Fruit fly (Drosophila melanogaster) whole organism, embryonic: ENCODE data around the gene CG14327.

Source experiments
- Ada2b ChIP-seq: fragments of 200-800 bp; sonication (Bioruptor generic); IDR thresholded peaks from 2 replicates; pipeline ENCODE4 v1.3.6; 2022; ENCODE audit warnings: missing biosample characterization, missing genetic modification characterization
- Bdp1 ChIP-seq: fragments of 200-800 bp; sonication (Bioruptor generic); optimal IDR thresholded peaks from 3 replicates; lab custom pipeline; 2016; ENCODE audit warnings: missing biosample characterization, missing genetic modification characterization
- CG10654 ChIP-seq: fragments of 200-800 bp; sonication (Bioruptor generic); optimal IDR thresholded peaks from 2 replicates; lab custom pipeline; 2016; ENCODE audit warnings: missing biosample characterization, missing genetic modification characterization
- CG11695 ChIP-seq: fragments of 200-800 bp; sonication (Bioruptor generic); IDR thresholded peaks from 3 replicates; pipeline ENCODE4 v1.3.6; 2022; ENCODE audit warnings: missing biosample characterization, missing genetic modification characterization
- CG12236 ChIP-seq: fragments of 200-800 bp; sonication (Bioruptor generic); optimal IDR thresholded peaks from 2 replicates; lab custom pipeline; 2016; ENCODE audit warnings: missing biosample characterization, missing genetic modification characterization
- CG1233 ChIP-seq: fragments of 200-800 bp; sonication (Bioruptor generic); optimal IDR thresholded peaks from 4 replicates; lab custom pipeline; 2018; ENCODE audit warnings: missing biosample characterization, mild to moderate bottlenecking, missing genetic modification characterization
- CG14667 ChIP-seq: fragments of 200-800 bp; sonication (Bioruptor generic); IDR thresholded peaks from 2 replicates; pipeline ENCODE4 v1.3.6; 2022; ENCODE audit warnings: missing biosample characterization, missing genetic modification characterization
- CG1529 ChIP-seq: fragments of 200-800 bp; sonication (Bioruptor generic); optimal IDR thresholded peaks from 3 replicates; lab custom pipeline; 2018; ENCODE audit warnings: missing biosample characterization, missing genetic modification characterization
- CG17359 ChIP-seq: fragments of 200-800 bp; sonication (Bioruptor generic); optimal IDR thresholded peaks from 3 replicates; lab custom pipeline; 2018; ENCODE audit warnings: missing biosample characterization, mild to moderate bottlenecking, missing genetic modification characterization, moderate library complexity
- CG17568 ChIP-seq: fragments of 200-800 bp; sonication (Bioruptor generic); optimal IDR thresholded peaks from 2 replicates; lab custom pipeline; 2018; ENCODE audit warnings: missing biosample characterization, mild to moderate bottlenecking, missing genetic modification characterization, moderate library complexity
- CG17829 ChIP-seq: fragments of 200-800 bp; optimal IDR thresholded peaks from 2 replicates; lab custom pipeline; 2019; ENCODE audit warnings: missing biosample characterization, mild to moderate bottlenecking, missing genetic modification characterization, moderate library complexity
- CG18262 ChIP-seq: fragments of 200-800 bp; optimal IDR thresholded peaks from 3 replicates; lab custom pipeline; 2019; ENCODE audit warnings: missing biosample characterization, mild to moderate bottlenecking, missing genetic modification characterization, moderate library complexity
- CG18599 ChIP-seq: fragments of 200-800 bp; sonication (Bioruptor generic); optimal IDR thresholded peaks from 3 replicates; lab custom pipeline; 2017; ENCODE audit warnings: missing biosample characterization, missing genetic modification characterization, mild to moderate bottlenecking, moderate library complexity, missing genetic modification reagents
- CG2202 ChIP-seq: fragments of 200-800 bp; sonication (Bioruptor generic); optimal IDR thresholded peaks from 2 replicates; lab custom pipeline; 2018; ENCODE audit warnings: missing biosample characterization, mild to moderate bottlenecking, missing genetic modification characterization
- CG31365 ChIP-seq: fragments of 200-800 bp; sonication (Bioruptor generic); optimal IDR thresholded peaks from 2 replicates; lab custom pipeline; 2018; ENCODE audit warnings: missing biosample characterization, mild to moderate bottlenecking, missing genetic modification characterization
- CG6175 ChIP-seq: fragments of 200-800 bp; sonication (Bioruptor generic); IDR thresholded peaks from 3 replicates; pipeline ENCODE4 v1.3.6; 2022; ENCODE audit warnings: missing biosample characterization, missing genetic modification characterization
- CG6254 ChIP-seq: fragments of 200-800 bp; sonication (Bioruptor generic); optimal IDR thresholded peaks from 3 replicates; lab custom pipeline; 2017; ENCODE audit warnings: mild to moderate bottlenecking, missing biosample characterization, missing genetic modification reagents, missing genetic modification characterization
- CG8290 ChIP-seq, 3 experiments: fragments of 200-800 bp; sonication (Bioruptor generic); optimal IDR thresholded peaks; 2 replicates each; lab custom pipeline; 2016 to 2019; ENCODE audit warnings: missing biosample characterization in 3 of 3, missing genetic modification characterization in 3 of 3, mild to moderate bottlenecking in 2 of 3, moderate library complexity in 1 of 3
- CG9797 ChIP-seq: fragments of 200-800 bp; sonication (Bioruptor generic); optimal IDR thresholded peaks from 3 replicates; lab custom pipeline; 2018; ENCODE audit warnings: missing biosample characterization, mild to moderate bottlenecking, missing genetic modification characterization
- Dbx ChIP-seq: fragments of 200-800 bp; sonication (Bioruptor generic); IDR thresholded peaks from 3 replicates; pipeline ENCODE4 v1.3.6; 2022; ENCODE audit warnings: missing biosample characterization, missing genetic modification characterization
- Dip2 ChIP-seq: fragments of 200-800 bp; sonication (Bioruptor generic); IDR thresholded peaks from 2 replicates; pipeline ENCODE4 v1.3.6; 2022; ENCODE audit warnings: missing biosample characterization, missing genetic modification characterization
- ERR ChIP-seq: fragments of 200-800 bp; sonication (Bioruptor generic); optimal IDR thresholded peaks from 2 replicates; lab custom pipeline; 2016; ENCODE audit warnings: missing biosample characterization, missing genetic modification characterization
- HHEX ChIP-seq: fragments of 200-800 bp; sonication (Bioruptor generic); optimal IDR thresholded peaks from 3 replicates; lab custom pipeline; 2017; ENCODE audit warnings: missing biosample characterization, mild to moderate bottlenecking, missing genetic modification characterization, missing genetic modification reagents
- Hr3 ChIP-seq: fragments of 200-800 bp; sonication (Bioruptor generic); optimal IDR thresholded peaks from 3 replicates; lab custom pipeline; 2016; ENCODE audit warnings: missing biosample characterization, missing genetic modification characterization
- Lpt ChIP-seq: fragments of >200 bp; optimal IDR thresholded peaks from 2 replicates; lab custom pipeline; 2018; ENCODE audit warnings: missing biosample characterization, missing genetic modification characterization
- Mrtf ChIP-seq: fragments of 200-800 bp; sonication (Bioruptor generic); IDR thresholded peaks from 3 replicates; pipeline ENCODE4 v1.3.6; 2022; ENCODE audit warnings: missing biosample characterization, missing genetic modification characterization
- NfI ChIP-seq: fragments of 200-800 bp; sonication (Bioruptor generic); optimal IDR thresholded peaks from 3 replicates; lab custom pipeline; 2018; ENCODE audit warnings: missing biosample characterization, mild to moderate bottlenecking, missing genetic modification characterization, moderate library complexity
- Scr ChIP-seq: fragments of 200-800 bp; sonication (Bioruptor generic); IDR thresholded peaks from 2 replicates; pipeline ENCODE4 v1.3.6; 2022; ENCODE audit warnings: missing biosample characterization, missing genetic modification characterization; ENCODE audit not compliant: partially characterized antibody
- Sox100B ChIP-seq: fragments of 200-800 bp; sonication (Bioruptor generic); optimal IDR thresholded peaks from 3 replicates; lab custom pipeline; 2018; ENCODE audit warnings: missing biosample characterization, mild to moderate bottlenecking, missing genetic modification characterization
- Spps ChIP-seq: fragments of 200-800 bp; sonication (Bioruptor generic); optimal IDR thresholded peaks from 2 replicates; lab custom pipeline; 2018; ENCODE audit warnings: missing biosample characterization, mild to moderate bottlenecking, missing genetic modification characterization
- TFAM ChIP-seq: fragments of 200-800 bp; sonication (Bioruptor generic); optimal IDR thresholded peaks from 2 replicates; lab custom pipeline; 2017; ENCODE audit warnings: missing biosample characterization, missing genetic modification characterization, inconsistent platforms
- ato ChIP-seq: fragments of 200-800 bp; sonication (Bioruptor generic); IDR thresholded peaks from 2 replicates; pipeline ENCODE4 v1.3.6; 2022; ENCODE audit warnings: missing biosample characterization, missing genetic modification characterization; ENCODE audit not compliant: partially characterized antibody
- br ChIP-seq: fragments of >200 bp; optimal IDR thresholded peaks from 2 replicates; lab custom pipeline; 2017
- chinmo ChIP-seq: fragments of 200-800 bp; sonication (Bioruptor generic); IDR thresholded peaks from 4 replicates; pipeline ENCODE4 v1.3.6; 2022; ENCODE audit warnings: missing biosample characterization, missing genetic modification characterization; ENCODE audit not compliant: partially characterized antibody
- chn ChIP-seq: fragments of 200-800 bp; sonication (Bioruptor generic); optimal IDR thresholded peaks from 2 replicates; lab custom pipeline; 2016; ENCODE audit warnings: missing biosample characterization, missing genetic modification characterization
- disco-r ChIP-seq: fragments of 200-800 bp; sonication (Bioruptor generic); optimal IDR thresholded peaks from 2 replicates; lab custom pipeline; 2016; ENCODE audit warnings: missing biosample characterization, missing genetic modification characterization
- exex ChIP-seq: fragments of 200-800 bp; sonication (Bioruptor generic); optimal IDR thresholded peaks from 4 replicates; lab custom pipeline; 2018; ENCODE audit warnings: missing biosample characterization, mild to moderate bottlenecking, missing genetic modification characterization, moderate library complexity
- ftz-f1 ChIP-seq: fragments of 200-800 bp; sonication (Bioruptor generic); optimal IDR thresholded peaks from 2 replicates; lab custom pipeline; 2016; ENCODE audit warnings: missing biosample characterization, missing genetic modification characterization
- gcm ChIP-seq: fragments of 200-800 bp; sonication (Bioruptor generic); optimal IDR thresholded peaks from 2 replicates; lab custom pipeline; 2019; ENCODE audit warnings: missing biosample characterization, mild to moderate bottlenecking, missing genetic modification characterization, moderate library complexity
- gro ChIP-seq: fragments of 200-800 bp; sonication (Bioruptor generic); optimal IDR thresholded peaks from 2 replicates; lab custom pipeline; 2016; ENCODE audit warnings: missing biosample characterization, missing genetic modification characterization
- ind ChIP-seq: fragments of 200-800 bp; sonication (Bioruptor generic); optimal IDR thresholded peaks from 3 replicates; lab custom pipeline; 2016; ENCODE audit warnings: missing biosample characterization, missing genetic modification characterization
- jigr1 ChIP-seq: fragments of 200-800 bp; sonication (Bioruptor generic); IDR thresholded peaks from 3 replicates; pipeline ENCODE4 v1.3.6; 2022; ENCODE audit warnings: missing biosample characterization, missing genetic modification characterization
- knrl ChIP-seq: fragments of 200-800 bp; sonication (Bioruptor generic); IDR thresholded peaks from 3 replicates; pipeline ENCODE4 v1.3.6; 2022; ENCODE audit warnings: missing biosample characterization, missing genetic modification characterization; ENCODE audit not compliant: partially characterized antibody
- lab ChIP-seq: fragments of 200-800 bp; sonication (Bioruptor generic); optimal IDR thresholded peaks from 3 replicates; lab custom pipeline; 2017; ENCODE audit warnings: missing biosample characterization, missing genetic modification characterization, mild to moderate bottlenecking, moderate library complexity, missing genetic modification reagents
- tin ChIP-seq: fragments of 200-800 bp; sonication (Bioruptor generic); optimal IDR thresholded peaks from 3 replicates; lab custom pipeline; 2016; ENCODE audit warnings: missing biosample characterization, missing genetic modification characterization
- tll ChIP-seq, 2 experiments: fragments of 200-800 bp in 1 of 2; fragments of >200 bp in 1 of 2; sonication (Bioruptor generic) in 1 of 2; optimal IDR thresholded peaks; 2 replicates each; lab custom pipeline; 2017 to 2019; ENCODE audit warnings: missing biosample characterization in 2 of 2, missing genetic modification characterization in 2 of 2, mild to moderate bottlenecking in 1 of 2, moderate library complexity in 1 of 2
- ttk ChIP-seq: fragments of 200-800 bp; sonication (Bioruptor generic); IDR thresholded peaks from 2 replicates; pipeline ENCODE4 v2.1.2; 2022; ENCODE audit warnings: missing biosample characterization, missing genetic modification characterization
- vfl ChIP-seq: fragments of 200-800 bp; sonication (Bioruptor generic); optimal IDR thresholded peaks from 2 replicates; lab custom pipeline; 2016; ENCODE audit warnings: missing biosample characterization, missing genetic modification characterization

CG14327 gene

DNA sequence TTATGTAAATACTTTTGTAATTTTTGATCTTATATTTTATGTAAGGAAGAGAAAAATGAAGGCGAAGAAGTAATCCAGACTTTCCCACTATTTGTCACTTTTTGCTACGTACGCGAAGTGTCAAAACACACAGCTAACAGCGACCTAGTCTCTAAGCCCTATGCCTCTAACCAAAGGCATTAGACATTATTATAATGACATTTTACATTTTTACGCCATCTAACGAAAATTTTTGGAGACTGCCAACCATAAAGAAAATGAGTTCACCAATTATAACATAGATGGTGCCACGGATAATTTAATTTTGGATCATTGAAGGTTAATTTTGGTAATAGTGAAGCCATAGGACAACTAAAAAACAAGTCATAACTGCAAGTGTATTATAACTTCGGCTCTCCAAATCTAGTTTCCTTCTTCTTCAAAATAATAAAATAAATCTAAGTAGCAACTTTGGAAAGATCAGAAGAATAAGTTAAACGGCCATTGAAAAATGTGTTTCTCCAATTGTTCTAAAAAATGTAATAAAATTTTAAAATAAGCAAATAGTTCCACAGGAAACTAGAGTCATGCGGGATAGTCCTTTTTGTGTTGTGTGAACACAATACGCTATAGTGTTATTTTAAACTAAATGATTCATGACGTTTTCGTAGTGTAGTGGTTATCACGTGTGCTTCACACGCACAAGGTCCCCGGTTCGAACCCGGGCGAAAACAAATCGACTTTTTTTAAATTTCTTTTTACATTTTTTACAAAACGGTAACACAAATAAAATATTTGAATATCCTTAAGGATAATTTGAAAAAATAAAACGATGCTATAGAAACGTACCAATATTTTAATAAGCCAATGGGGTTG is 3.8 kb downstream of the CG14327 start:
- peak; percentile 13 for TF ChIP-seq NfI
- TF ChIP-seq chinmo, result peak; percentile 58; the same call in 1 of the 4 replicates
- no peak for TF ChIP-seq HHEX (GFP tag; lab: Kevin White, UChicago)
- no peak for TF ChIP-seq br
- TF ChIP-seq CG6175 (GFP tag; lab: Robert Waterston, UW), result no peak
- no peak for TF ChIP-seq Scr (GFP tag; lab: Robert Waterston, UW)
- no peak for TF ChIP-seq CG14667 (GFP tag; lab: Robert Waterston, UW)
- peak; percentile 22 for TF ChIP-seq ind
- TF ChIP-seq Dip2, result peak; percentile 96
- peak; percentile 3 for TF ChIP-seq gcm (GFP tag; lab: Kevin White, UChicago)
- TF ChIP-seq ftz-f1 (GFP tag; lab: Kevin White, UChicago), result peak; percentile 76
- peak; percentile 39 for TF ChIP-seq CG17568
- TF ChIP-seq CG18599, result no peak
- TF ChIP-seq TFAM (GFP tag; lab: Kevin White, UChicago), result no peak
- TF ChIP-seq CG9797, result no peak
- peak; percentile 14 for TF ChIP-seq Hr3 (GFP tag; lab: Kevin White, UChicago)
- no peak for TF ChIP-seq jigr1
- peak; percentile 28 for TF ChIP-seq CG17829 (tag; lab: Kevin White, UChicago)
- peak; percentile 44 for TF ChIP-seq CG31365 (tag; lab: Kevin White, UChicago)
- TF ChIP-seq CG18262 (tag; lab: Kevin White, UChicago), result peak; percentile 15
- TF ChIP-seq CG17359 (tag; lab: Kevin White, UChicago), result peak; percentile 2
- no peak for TF ChIP-seq CG1529 (GFP tag; lab: Kevin White, UChicago)
- peak; percentile 7 for TF ChIP-seq disco-r (GFP tag; lab: Kevin White, UChicago)
- TF ChIP-seq Sox100B (GFP tag; lab: Kevin White, UChicago), result peak; percentile 26
- peak; percentile 23 for TF ChIP-seq lab (GFP tag; lab: Kevin White, UChicago)
- TF ChIP-seq CG1233, result no peak
- TF ChIP-seq tll (GFP tag; optimal IDR thresholded peaks at IDR 0.05; lab: Kevin White, UChicago), result peak in 1 of 2 experiments; percentile 43
- no peak for TF ChIP-seq vfl (GFP tag; lab: Kevin White, UChicago)
- peak; percentile 11; the same call in 1 of the 3 replicates for TF ChIP-seq CG11695 (GFP tag; lab: Robert Waterston, UW)
- no peak for TF ChIP-seq Lpt
- peak; percentile 27 for TF ChIP-seq ERR (GFP tag; lab: Kevin White, UChicago)
- no peak for TF ChIP-seq chn (GFP tag; lab: Kevin White, UChicago)
- TF ChIP-seq ato (GFP tag; lab: Robert Waterston, UW), result peak; percentile 15
- peak; percentile 46 for TF ChIP-seq exex (tag; lab: Kevin White, UChicago)
- peak; percentile 30 for TF ChIP-seq CG6254 (GFP tag; lab: Kevin White, UChicago)
- no peak for TF ChIP-seq CG2202 (tag; lab: Kevin White, UChicago)
- TF ChIP-seq Ada2b (GFP tag; lab: Robert Waterston, UW), result no peak
- peak; percentile 97 for TF ChIP-seq Bdp1
- TF ChIP-seq ttk (GFP tag; lab: Robert Waterston, UW), result no peak
- peak; percentile 35 for TF ChIP-seq CG8290 (GFP tag; optimal IDR thresholded peaks at IDR 0.05; lab: Kevin White, UChicago)
- peak in 1 of 2 experiments; percentile 52 for TF ChIP-seq CG8290 (tag; optimal IDR thresholded peaks at IDR 0.05; lab: Kevin White, UChicago)
- TF ChIP-seq Spps, result no peak
- peak; percentile 20; the same call in 1 of the 3 replicates for TF ChIP-seq knrl
- no peak for TF ChIP-seq CG12236 (GFP tag; lab: Kevin White, UChicago)
- TF ChIP-seq tin (GFP tag; lab: Kevin White, UChicago), result peak; percentile 5
- TF ChIP-seq CG10654 (GFP tag; lab: Kevin White, UChicago), result no peak
- TF ChIP-seq Mrtf (GFP tag; lab: Robert Waterston, UW), result no peak
- no peak for TF ChIP-seq gro (GFP tag; lab: Kevin White, UChicago)
- TF ChIP-seq Dbx (GFP tag; lab: Robert Waterston, UW), result peak; percentile 68
